Worm (Caenorhabditis elegans) whole organism, L1 larva: ENCODE results near the gene nhr-129.

Experiments used
- C16A3.4 ChIP-seq: fragments of 150-350 bp; optimal IDR thresholded peaks from 2 replicates; lab custom pipeline; 2014; ENCODE audit warnings: missing biosample characterization, missing genetic modification characterization
- alr-1 ChIP-seq: fragments of 200-800 bp; sonication (Bioruptor generic); optimal IDR thresholded peaks from 2 replicates; lab custom pipeline; 2018; ENCODE audit warnings: borderline replicate concordance, mild to moderate bottlenecking, missing genetic modification characterization, missing compliant biosample characterization
- ceh-90 ChIP-seq: sonication (generic microtip); optimal IDR thresholded peaks from 2 replicates; lab custom pipeline; 2016; ENCODE audit warnings: missing genetic modification characterization, missing compliant biosample characterization
- ces-1 ChIP-seq: fragments of 150-350 bp; optimal IDR thresholded peaks from 2 replicates; lab custom pipeline; 2014; ENCODE audit warnings: missing biosample characterization, missing genetic modification reagents, missing genetic modification characterization
- egl-27 ChIP-seq, 2 experiments: fragments of 150-350 bp in 1 of 2; sonication (generic microtip); optimal IDR thresholded peaks; 3 replicates each; lab custom pipeline; 2017 to 2018; ENCODE audit warnings: missing biosample characterization in 2 of 2, missing genetic modification characterization in 2 of 2, missing genetic modification reagents in 2 of 2
- fos-1 ChIP-seq: fragments of 150-350 bp; optimal IDR thresholded peaks from 2 replicates; lab custom pipeline; 2014; ENCODE audit warnings: missing biosample characterization, missing genetic modification characterization
- isw-1 ChIP-seq: fragments of 200-800 bp; sonication (Bioruptor generic); IDR thresholded peaks from 2 replicates; pipeline ENCODE4 v1.3.6; 2022; ENCODE audit warnings: missing genetic modification characterization, missing compliant biosample characterization
- lin-13 ChIP-seq: fragments of 150-350 bp; optimal IDR thresholded peaks from 2 replicates; lab custom pipeline; 2014; ENCODE audit warnings: missing biosample characterization, missing genetic modification reagents, missing genetic modification characterization
- lin-15B ChIP-seq: fragments of 150-350 bp; sonication (generic microtip); optimal IDR thresholded peaks from 3 replicates; lab custom pipeline; 2014; ENCODE audit warnings: missing biosample characterization, missing genetic modification characterization
- lir-3 ChIP-seq: sonication (generic microtip); optimal IDR thresholded peaks from 2 replicates; lab custom pipeline; 2016; ENCODE audit warnings: mild to moderate bottlenecking, missing genetic modification characterization, moderate library complexity, missing compliant biosample characterization; ENCODE audit not compliant: poor library complexity
- nhr-11 ChIP-seq: fragments of 150-350 bp; optimal IDR thresholded peaks from 2 replicates; lab custom pipeline; 2014; ENCODE audit warnings: missing biosample characterization, missing genetic modification characterization
- pax-3 ChIP-seq: fragments of 200-800 bp; sonication (Bioruptor generic); optimal IDR thresholded peaks from 2 replicates; lab custom pipeline; 2018; ENCODE audit warnings: mild to moderate bottlenecking, missing genetic modification characterization, moderate library complexity, missing compliant biosample characterization
- rnt-1 ChIP-seq: sonication (generic microtip); optimal IDR thresholded peaks from 2 replicates; lab custom pipeline; 2016; ENCODE audit warnings: mild to moderate bottlenecking, missing genetic modification characterization, moderate library complexity, missing compliant biosample characterization
- sox-4 ChIP-seq: sonication (generic microtip); optimal IDR thresholded peaks from 2 replicates; lab custom pipeline; 2016; ENCODE audit warnings: missing genetic modification characterization, missing compliant biosample characterization

ce11 chrV:13295859-13296258 is 35.0 kb downstream of the nhr-129 start, which contains the start of gene uig-1:
- TF ChIP-seq lin-13 (GFP tag; lab: Kevin White, UChicago) (no peak), C16A3.4 (tag; lab: Kevin White, UChicago) (no peak), lin-15B (tag; lab: Kevin White, UChicago) (no peak), alr-1 (tag; lab: Kevin White, UChicago) (no peak), ceh-90 (tag; lab: Kevin White, UChicago) (no peak), sox-4 (tag; lab: Kevin White, UChicago) (no peak), lir-3 (no peak), isw-1 (GFP tag; lab: Robert Waterston, UW) (no peak), pax-3 (no peak), ces-1 (GFP tag; lab: Kevin White, UChicago) (no peak), nhr-11 (tag; lab: Kevin White, UChicago) (no peak), egl-27 (tag; optimal IDR thresholded peaks at IDR 0.05; lab: Kevin White, UChicago) (no peak), fos-1 (tag; lab: Kevin White, UChicago) (no peak), rnt-1 (tag; lab: Kevin White, UChicago) (no peak)
